Fruit fly (Drosophila melanogaster): Measurements from ENCODE around the gene trem.

trem gene

dm6 chr3R:20035887-20036286, 4.8 kb upstream of the trem start, which contains the start of gene Regnase-1 (continued):
- TF ChIP-seq CG6276 (GFP tag; optimal IDR thresholded peaks at IDR 0.05) (no peak), Eip93F (GFP tag; optimal IDR thresholded peaks at IDR 0.05) (no peak), svp (GFP tag) (no peak), CG7368 (GFP tag; optimal IDR thresholded peaks at IDR 0.05) (peak; percentile 87), ss (GFP tag; optimal IDR thresholded peaks at IDR 0.05) (peak in 1 of 2 experiments; percentile 91), CG3919 (GFP tag; optimal IDR thresholded peaks at IDR 0.05) (peak; percentile 90), Blimp-1 (GFP tag; optimal IDR thresholded peaks at IDR 0.05) (peak; percentile 77), CG8319 (GFP tag; optimal IDR thresholded peaks at IDR 0.05) (peak; percentile 80), Eip75B (GFP tag; optimal IDR thresholded peaks at IDR 0.05) (peak; percentile 84), CG34406 (GFP tag; optimal IDR thresholded peaks at IDR 0.05) (peak; percentile 87), CG6792 (GFP tag; optimal IDR thresholded peaks at IDR 0.05) (peak; percentile 82), acj6 (GFP tag; optimal IDR thresholded peaks at IDR 0.05) (peak; percentile 74), esn (GFP tag; optimal IDR thresholded peaks at IDR 0.05) (peak; percentile 90), CG6163 (GFP tag; IDR thresholded peaks at IDR 0.05) (peak; percentile 89), CG32006 (GFP tag; optimal IDR thresholded peaks at IDR 0.05) (peak; percentile 47), fd59A (GFP tag; optimal IDR thresholded peaks at IDR 0.05) (peak; percentile 45), Hr38 (GFP tag; optimal IDR thresholded peaks at IDR 0.05) (no peak), Sox102F (GFP tag; optimal IDR thresholded peaks at IDR 0.05) (no peak), vri (GFP tag; optimal IDR thresholded peaks at IDR 0.05) (no peak), lz (GFP tag; optimal IDR thresholded peaks at IDR 0.05) (peak; percentile 85), Lpt (GFP tag; optimal IDR thresholded peaks at IDR 0.05) (peak; percentile 29), CG11902 (GFP tag; optimal IDR thresholded peaks at IDR 0.05) (peak; percentile 21), Met (GFP tag; optimal IDR thresholded peaks at IDR 0.05) (peak; percentile 89), fkh (GFP tag; optimal IDR thresholded peaks at IDR 0.05) (peak; percentile 99), Hr39 (GFP tag; optimal IDR thresholded peaks at IDR 0.05) (peak; percentile 71), salr (GFP tag; optimal IDR thresholded peaks at IDR 0.05) (peak; percentile 25 to 82), CG11294 (GFP tag; IDR thresholded peaks at IDR 0.05) (0 out of 2 replicates have a peak, but pooled peaks have one; percentile 19), Hr4 (GFP tag; optimal IDR thresholded peaks at IDR 0.05) (peak; percentile 49), dac (GFP tag; optimal IDR thresholded peaks at IDR 0.05) (peak; percentile 51), CG16779 (tag; optimal IDR thresholded peaks at IDR 0.05) (no peak), CG6808 (GFP tag; optimal IDR thresholded peaks at IDR 0.05) (peak; percentile 74), dsx (GFP tag; optimal IDR thresholded peaks at IDR 0.05; ENCODE audit: poor library complexity, severe bottlenecking) (peak; percentile 73), CG10631 (GFP tag; optimal IDR thresholded peaks at IDR 0.05) (peak; percentile 65), Gug (GFP tag; IDR thresholded peaks at IDR 0.05) (no peak), cyc (GFP tag; optimal IDR thresholded peaks at IDR 0.05) (peak; percentile 77), topi (GFP tag; optimal IDR thresholded peaks at IDR 0.05) (peak; percentile 83), pdm3 (GFP tag; optimal IDR thresholded peaks at IDR 0.05) (peak; percentile 85), CG3032 (tag; optimal IDR thresholded peaks at IDR 0.05) (peak; percentile 76), Ets96B (tag; optimal IDR thresholded peaks at IDR 0.05) (no peak)

- TF ChIP-seq esn (GFP tag; optimal IDR thresholded peaks at IDR 0.05), result peak; percentile 46
- no peak for TF ChIP-seq CG11902 (GFP tag; optimal IDR thresholded peaks at IDR 0.05)
- no peak for TF ChIP-seq CG1621 (tag; optimal IDR thresholded peaks at IDR 0.05)
- no peak for TF ChIP-seq dsx (GFP tag; optimal IDR thresholded peaks at IDR 0.05; ENCODE audit: poor library complexity, severe bottlenecking)
- TF ChIP-seq Eip78C (GFP tag), result no peak
Measured at dm6 chr3R:20031764-20032079, 613 bp upstream of the trem start, which contains the start of gene idc. TSS of gene idc (plus strand) at chr3R:20031823.

Data from whole organism, prepupa.